Worm (Caenorhabditis elegans) whole organism, L4 larva: ENCODE measurements around the gene M02D8.5.

Experiments
- F26F4.8 ChIP-seq: fragments of 200-800 bp; sonication (Bioruptor generic); conservative IDR thresholded peaks from 2 replicates; pipeline ENCODE4 v1.3.6; 2022; ENCODE audit warnings: missing genetic modification characterization, missing compliant biosample characterization
- ZK337.2 ChIP-seq: fragments of 200-800 bp; sonication (Bioruptor generic); IDR thresholded peaks from 2 replicates; pipeline ENCODE4 v1.3.6; 2022; ENCODE audit warnings: missing genetic modification reagents, missing genetic modification characterization, missing compliant biosample characterization
- aha-1 ChIP-seq: fragments of 150-350 bp; peaks from one replicate; lab custom pipeline; 2014; ENCODE audit warnings: missing biosample characterization, missing genetic modification characterization
- ceh-20 ChIP-seq: fragments of 200-800 bp; sonication (Bioruptor generic); IDR thresholded peaks from 2 replicates; pipeline ENCODE4 v1.3.6; 2022; ENCODE audit warnings: missing genetic modification reagents, missing genetic modification characterization, missing compliant biosample characterization
- ceh-62 ChIP-seq: sonication (generic microtip); optimal IDR thresholded peaks from 2 replicates; lab custom pipeline; 2017; ENCODE audit warnings: missing biosample characterization, missing genetic modification characterization
- ces-1 ChIP-seq: fragments of 150-350 bp; sonication (generic microtip); optimal IDR thresholded peaks from 4 replicates; lab custom pipeline; 2014; ENCODE audit warnings: missing biosample characterization, missing genetic modification reagents, missing genetic modification characterization
- daf-12 ChIP-seq: fragments of 150-350 bp; optimal IDR thresholded peaks from 2 replicates; lab custom pipeline; 2014; ENCODE audit warnings: missing biosample characterization, missing genetic modification reagents, missing genetic modification characterization
- daf-16 ChIP-seq, 3 experiments: sonication (generic microtip); optimal IDR thresholded peaks; 2 replicates each; lab custom pipeline; 2016 to 2017; ENCODE audit warnings: missing genetic modification characterization in 3 of 3, missing genetic modification reagents in 3 of 3, mild to moderate bottlenecking in 2 of 3, missing compliant biosample characterization in 2 of 3, missing biosample characterization in 1 of 3, moderate library complexity in 1 of 3
- daf-19 ChIP-seq: fragments of 200-800 bp; sonication (Bioruptor generic); conservative IDR thresholded peaks from 2 replicates; pipeline ENCODE4 v1.3.6; 2022; ENCODE audit warnings: missing genetic modification characterization, missing compliant biosample characterization
- dpl-1 ChIP-seq: fragments of 150-350 bp; optimal IDR thresholded peaks from 2 replicates; lab custom pipeline; 2014; ENCODE audit warnings: missing biosample characterization, missing genetic modification reagents, missing genetic modification characterization
- dve-1 ChIP-seq: sonication (generic microtip); optimal IDR thresholded peaks from 2 replicates; lab custom pipeline; 2017; ENCODE audit warnings: antibody characterized with exemption, mild to moderate bottlenecking, missing genetic modification characterization, missing compliant biosample characterization; ENCODE audit not compliant: insufficient read depth
- fkh-10 ChIP-seq: fragments of 150-350 bp; optimal IDR thresholded peaks from 2 replicates; lab custom pipeline; 2014; ENCODE audit warnings: missing biosample characterization, missing genetic modification reagents, missing genetic modification characterization
- hif-1 ChIP-seq, 2 experiments: sonication (generic microtip); optimal IDR thresholded peaks; 2 replicates each; lab custom pipeline; 2016 to 2017; ENCODE audit warnings: missing compliant biosample characterization in 2 of 2, missing genetic modification characterization in 2 of 2, missing genetic modification reagents in 2 of 2, missing genotype in 2 of 2, mild to moderate bottlenecking in 1 of 2
- hlh-11 ChIP-seq: fragments of 200-800 bp; sonication (Bioruptor generic); optimal IDR thresholded peaks from 2 replicates; lab custom pipeline; 2018; ENCODE audit warnings: mild to moderate bottlenecking, missing genetic modification characterization, missing compliant biosample characterization
- jun-1 ChIP-seq: fragments of 150-350 bp; optimal IDR thresholded peaks from 2 replicates; lab custom pipeline; 2014; ENCODE audit warnings: missing biosample characterization, missing genetic modification reagents, missing genetic modification characterization
- lin-13 ChIP-seq: fragments of 150-350 bp; optimal IDR thresholded peaks from 2 replicates; lab custom pipeline; 2014; ENCODE audit warnings: missing biosample characterization, missing genetic modification reagents, missing genetic modification characterization
- lin-15B ChIP-seq: fragments of 150-350 bp; sonication (generic microtip); optimal IDR thresholded peaks from 3 replicates; lab custom pipeline; 2014; ENCODE audit warnings: missing biosample characterization, missing genetic modification characterization
- lin-29 ChIP-seq: fragments of 200-800 bp; sonication (Bioruptor generic); IDR thresholded peaks from 2 replicates; pipeline ENCODE4 v1.3.6; 2022; ENCODE audit warnings: missing genetic modification reagents, missing genetic modification characterization, missing compliant biosample characterization
- lin-38 ChIP-seq: fragments of 200-800 bp; sonication (Bioruptor generic); IDR thresholded peaks from 2 replicates; pipeline ENCODE4 v1.3.6; 2022; ENCODE audit warnings: missing genetic modification reagents, missing genetic modification characterization, missing compliant biosample characterization
- lsy-2 ChIP-seq, 2 experiments: fragments of 150-350 bp in 1 of 2; sonication (generic microtip) in 1 of 2; optimal IDR thresholded peaks; 2 replicates each; lab custom pipeline; 2014 to 2017; ENCODE audit warnings: missing biosample characterization in 2 of 2, missing genetic modification characterization in 2 of 2
- madf-5 ChIP-seq, 2 experiments: fragments of 200-800 bp; sonication (Bioruptor generic); IDR thresholded peaks; 2 replicates each; pipeline ENCODE4 v1.3.6; 2022; ENCODE audit warnings: missing compliant biosample characterization in 2 of 2, missing genetic modification characterization in 2 of 2
- madf-9 ChIP-seq: fragments of 200-800 bp; sonication (Bioruptor generic); conservative IDR thresholded peaks from 2 replicates; pipeline ENCODE4 v1.3.6; 2022; ENCODE audit warnings: missing genetic modification reagents, missing genetic modification characterization, missing compliant biosample characterization
- mdt-29 ChIP-seq: fragments of 200-800 bp; sonication (Bioruptor generic); IDR thresholded peaks from 2 replicates; pipeline ENCODE4 v1.3.6; 2022; ENCODE audit warnings: missing genetic modification reagents, missing genetic modification characterization, missing compliant biosample characterization
- mes-2 ChIP-seq: sonication (generic microtip); optimal IDR thresholded peaks from 2 replicates; lab custom pipeline; 2016; ENCODE audit warnings: missing genotype, mild to moderate bottlenecking, missing genetic modification characterization, missing compliant biosample characterization; ENCODE audit not compliant: poor library complexity, severe bottlenecking
- mxl-2 ChIP-seq: fragments of 200-800 bp; sonication (Bioruptor generic); conservative IDR thresholded peaks from 2 replicates; pipeline ENCODE4 v1.3.6; 2022; ENCODE audit warnings: missing genetic modification reagents, missing genetic modification characterization, missing compliant biosample characterization
- nhr-11 ChIP-seq: fragments of 150-350 bp; optimal IDR thresholded peaks from 2 replicates; lab custom pipeline; 2014; ENCODE audit warnings: missing biosample characterization, missing genetic modification characterization
- nhr-6 ChIP-seq: fragments of 150-350 bp; optimal IDR thresholded peaks from 2 replicates; lab custom pipeline; 2014; ENCODE audit warnings: missing biosample characterization, missing genetic modification characterization
- php-3 ChIP-seq: fragments of 200-800 bp; sonication (Bioruptor generic); IDR thresholded peaks from 2 replicates; pipeline ENCODE4 v1.3.6; 2022; ENCODE audit warnings: missing genetic modification reagents, missing genetic modification characterization, missing compliant biosample characterization
- pqm-1 ChIP-seq: sonication (generic microtip); optimal IDR thresholded peaks from 2 replicates; lab custom pipeline; 2017; ENCODE audit warnings: missing biosample characterization, missing genetic modification characterization
- tag-97 ChIP-seq: fragments of 200-800 bp; sonication (Bioruptor generic); IDR thresholded peaks from 2 replicates; pipeline ENCODE4 v1.3.6; 2022; ENCODE audit warnings: missing genetic modification characterization, missing compliant biosample characterization
- unc-39 ChIP-seq: sonication (generic microtip); optimal IDR thresholded peaks from 2 replicates; lab custom pipeline; 2017; ENCODE audit warnings: missing biosample characterization, missing genetic modification characterization
- unc-62 ChIP-seq, 3 experiments: fragments of 150-350 bp in 1 of 3; sonication (generic microtip); optimal IDR thresholded peaks in 2 of 3; peaks in 1 of 3; 1 replicate in 1 of 3; 2 replicates in 2 of 3; lab custom pipeline; 2014 to 2017; ENCODE audit warnings: missing biosample characterization in 3 of 3, missing genetic modification characterization in 3 of 3, missing genetic modification reagents in 3 of 3, missing genotype in 1 of 3
- zfp-2 ChIP-seq: sonication (generic microtip); optimal IDR thresholded peaks from 2 replicates; lab custom pipeline; 2016; ENCODE audit warnings: mild to moderate bottlenecking, missing genetic modification characterization, missing compliant biosample characterization

M02D8.5 gene

ce11 chrX:8787689-8788222 is 26.4 kb upstream of the M02D8.5 start (continued):
- TF ChIP-seq F26F4.8 (GFP tag; lab: Robert Waterston, UW) (no peak), madf-5 (GFP tag; IDR thresholded peaks at IDR 0.05; lab: Robert Waterston, UW) (no peak), dve-1 (tag; lab: Kevin White, UChicago) (peak; percentile 11), tag-97 (GFP tag; lab: Robert Waterston, UW) (no peak), zfp-2 (tag; lab: Kevin White, UChicago) (no peak), mdt-29 (GFP tag; lab: Robert Waterston, UW) (no peak), nhr-6 (tag; lab: Kevin White, UChicago) (no peak), daf-16 (GFP tag; optimal IDR thresholded peaks at IDR 0.05; lab: Kevin White, UChicago) (peak in 1 of 2 experiments; percentile 92), daf-16 (tag; optimal IDR thresholded peaks at IDR 0.05; lab: Kevin White, UChicago) (peak; percentile 99), mes-2 (tag; lab: Kevin White, UChicago) (no peak)

- peak; percentile 36 for TF ChIP-seq nhr-11
- TF ChIP-seq lin-29 = no peak
- TF ChIP-seq daf-16 (GFP tag; optimal IDR thresholded peaks at IDR 0.05; lab: Kevin White, UChicago) = peak in 1 of 2 experiments; percentile 44
- no peak for TF ChIP-seq daf-16 (tag; optimal IDR thresholded peaks at IDR 0.05; lab: Kevin White, UChicago)
- TF ChIP-seq daf-19 (GFP tag; lab: Robert Waterston, UW) = no peak
- TF ChIP-seq, all 104 proteins: peak for 2
Observed at ce11 chrX:8786687-8787086, 25.3 kb upstream of the M02D8.5 start.

- TF ChIP-seq madf-5 (GFP tag; IDR thresholded peaks at IDR 0.05; lab: Robert Waterston, UW) = no peak
- no peak for TF ChIP-seq dpl-1 (GFP tag; lab: Kevin White, UChicago)
- TF ChIP-seq pqm-1 (tag; lab: Kevin White, UChicago) = no peak
- no peak for TF ChIP-seq mxl-2 (GFP tag; lab: Robert Waterston, UW)
- TF ChIP-seq lin-15B (tag; lab: Kevin White, UChicago) = no peak
- no peak for TF ChIP-seq ceh-20 (GFP tag; lab: Robert Waterston, UW)
- TF ChIP-seq unc-39 = no peak
- peak in 1 of 2 experiments; percentile 45 for TF ChIP-seq unc-62 (GFP tag; optimal IDR thresholded peaks at IDR 0.05 in 1 of 2; lab: Kevin White, UChicago)
- TF ChIP-seq unc-62 (tag; optimal IDR thresholded peaks at IDR 0.05; lab: Kevin White, UChicago) = no peak
- no peak for TF ChIP-seq daf-12 (tag; lab: Kevin White, UChicago)
- no peak for TF ChIP-seq jun-1
- TF ChIP-seq aha-1 (tag; lab: Kevin White, UChicago) = peak; percentile 50
- no peak for TF ChIP-seq lsy-2 (tag; optimal IDR thresholded peaks at IDR 0.05; lab: Kevin White, UChicago)
Observed at ce11 chrX:8784234-8784633, 22.8 kb upstream of the M02D8.5 start, which contains the start of gene ZK721.3. Gene ZK721.3 (plus strand): TSS chrX:8784534.

ce11 chrX:8778558-8778957 is 17.2 kb upstream of the M02D8.5 start, which contains the start of gene ZK721.4:
Gene ZK721.4 (plus strand): TSS chrX:8778858.
- TF ChIP-seq fkh-10 (no peak), hif-1 (tag; optimal IDR thresholded peaks at IDR 0.05; lab: Kevin White, UChicago) (no peak), lin-38 (GFP tag; lab: Robert Waterston, UW) (no peak), madf-9 (no peak)

- TF ChIP-seq ceh-62 (no peak), ces-1 (GFP tag; lab: Kevin White, UChicago) (peak; percentile 11)
Observed at ce11 chrX:8770316-8770715, 8.9 kb upstream of the M02D8.5 start.

- TF ChIP-seq hlh-11 (tag; lab: Kevin White, UChicago) (peak; percentile 11), ZK337.2 (GFP tag; lab: Robert Waterston, UW) (no peak), daf-16 (GFP tag; optimal IDR thresholded peaks at IDR 0.05; lab: Kevin White, UChicago) (peak in 1 of 2 experiments; percentile 34), daf-16 (tag; optimal IDR thresholded peaks at IDR 0.05; lab: Kevin White, UChicago) (no peak), lin-13 (GFP tag; lab: Kevin White, UChicago) (no peak), mes-2 (tag; lab: Kevin White, UChicago) (no peak), php-3 (GFP tag; lab: Robert Waterston, UW) (0 out of 2 replicates have a peak, but pooled peaks have one; percentile 25)
Observed at ce11 chrX:8764044-8764443, 2.6 kb upstream of the M02D8.5 start.
